Fruit fly (Drosophila melanogaster) whole organism, adult: ENCODE measurements around the gene eIF4E1.
A peak's percentile ranks its signal among the peaks of the same experiment; 100 is the strongest.

Experiments used
- CG11617 ChIP-seq: fragments of 200-800 bp; sonication (Bioruptor generic); optimal IDR thresholded peaks from 2 replicates; lab custom pipeline; 2017; ENCODE audit warnings: mild to moderate bottlenecking, missing biosample characterization, missing genetic modification reagents, missing genetic modification characterization
- CG12768 ChIP-seq: fragments of 200-800 bp; sonication (Bioruptor generic); optimal IDR thresholded peaks from 2 replicates; lab custom pipeline; 2017; ENCODE audit warnings: missing biosample characterization, missing genetic modification characterization, mild to moderate bottlenecking, moderate library complexity, missing genetic modification reagents
- CG14711 ChIP-seq: fragments of 200-800 bp; sonication (Bioruptor generic); optimal IDR thresholded peaks from 2 replicates; lab custom pipeline; 2018; ENCODE audit warnings: missing biosample characterization, mild to moderate bottlenecking, missing genetic modification characterization, moderate library complexity
- CG1620 ChIP-seq: fragments of 200-800 bp; sonication (Bioruptor generic); optimal IDR thresholded peaks from 2 replicates; lab custom pipeline; 2016; ENCODE audit warnings: missing biosample characterization, missing genetic modification characterization
- CG33017 ChIP-seq: fragments of 200-800 bp; sonication (Bioruptor generic); optimal IDR thresholded peaks from 2 replicates; lab custom pipeline; 2018; ENCODE audit warnings: missing biosample characterization, mild to moderate bottlenecking, missing genetic modification characterization, moderate library complexity
- CG5204 ChIP-seq: fragments of 200-800 bp; sonication (Bioruptor generic); optimal IDR thresholded peaks from 2 replicates; lab custom pipeline; 2016; ENCODE audit warnings: missing biosample characterization, missing genetic modification characterization
- CG7045 ChIP-seq: fragments of 200-800 bp; sonication (Bioruptor generic); optimal IDR thresholded peaks from 2 replicates; lab custom pipeline; 2017; ENCODE audit warnings: missing biosample characterization, mild to moderate bottlenecking, missing genetic modification characterization
- CG7101 ChIP-seq: fragments of 200-800 bp; sonication (Bioruptor generic); optimal IDR thresholded peaks from 2 replicates; lab custom pipeline; 2018; ENCODE audit warnings: missing biosample characterization, mild to moderate bottlenecking, missing genetic modification characterization, moderate library complexity
- Clk ChIP-seq: fragments of 200-800 bp; sonication (Bioruptor generic); optimal IDR thresholded peaks from 2 replicates; lab custom pipeline; 2017; ENCODE audit warnings: missing biosample characterization, missing genetic modification characterization
- Crg-1 ChIP-seq: fragments of 200-800 bp; sonication (Bioruptor generic); optimal IDR thresholded peaks from 2 replicates; lab custom pipeline; 2016; ENCODE audit warnings: missing biosample characterization, missing genetic modification characterization
- Hr96 ChIP-seq: fragments of 200-800 bp; sonication (Bioruptor generic); optimal IDR thresholded peaks from 2 replicates; lab custom pipeline; 2016; ENCODE audit warnings: missing biosample characterization, missing genetic modification characterization
- Mnt ChIP-seq: fragments of 200-800 bp; sonication (Bioruptor generic); optimal IDR thresholded peaks from 2 replicates; lab custom pipeline; 2016; ENCODE audit warnings: missing biosample characterization, mild to moderate bottlenecking, missing genetic modification characterization
- bab1 ChIP-seq: fragments of 200-800 bp; sonication (Bioruptor generic); optimal IDR thresholded peaks from 3 replicates; lab custom pipeline; 2019; ENCODE audit warnings: missing biosample characterization, mild to moderate bottlenecking, missing genetic modification characterization, moderate library complexity
- cic ChIP-seq: fragments of 200-800 bp; sonication (Bioruptor generic); optimal IDR thresholded peaks from 2 replicates; lab custom pipeline; 2017; ENCODE audit warnings: missing biosample characterization, mild to moderate bottlenecking, missing genetic modification characterization, moderate library complexity
- cnc ChIP-seq, 2 experiments: fragments of >200 bp; optimal IDR thresholded peaks; 2 replicates each; lab custom pipeline; 2017
- kay ChIP-seq: fragments of 200-800 bp; sonication (Bioruptor generic); peaks from one replicate; lab custom pipeline; 2016; ENCODE audit warnings: missing biosample characterization, missing genetic modification characterization, borderline replicate concordance
- ovo ChIP-seq: fragments of 200-800 bp; sonication (Bioruptor generic); optimal IDR thresholded peaks from 2 replicates; lab custom pipeline; 2016; ENCODE audit warnings: missing biosample characterization, missing genetic modification characterization
- pad ChIP-seq: fragments of 200-800 bp; sonication (Bioruptor generic); optimal IDR thresholded peaks from 3 replicates; lab custom pipeline; 2017; ENCODE audit warnings: missing biosample characterization, missing genetic modification characterization, mild to moderate bottlenecking, moderate library complexity, missing genetic modification reagents
- tj ChIP-seq: fragments of 200-800 bp; sonication (Bioruptor generic); optimal IDR thresholded peaks from 3 replicates; lab custom pipeline; 2017; ENCODE audit warnings: missing biosample characterization, mild to moderate bottlenecking, missing genetic modification characterization, moderate library complexity
- toe ChIP-seq: fragments of 200-800 bp; sonication (Bioruptor generic); optimal IDR thresholded peaks from 2 replicates; lab custom pipeline; 2016; ENCODE audit warnings: missing biosample characterization, missing genetic modification characterization

eIF4E1 gene

dm6 chr3L:9431848-9432623 lies 29.8 kb upstream of the eIF4E1 start:
- no peak for TF ChIP-seq CG11617 (GFP tag; lab: Kevin White, UChicago)
- no peak for TF ChIP-seq CG5204 (GFP tag; lab: Kevin White, UChicago)
- TF ChIP-seq pad = no peak
- TF ChIP-seq tj (GFP tag; lab: Kevin White, UChicago) = no peak
- no peak for TF ChIP-seq bab1 (GFP tag; lab: Kevin White, UChicago)
- TF ChIP-seq Clk = no peak
- no peak for TF ChIP-seq ovo (GFP tag; lab: Kevin White, UChicago)
- TF ChIP-seq cic (GFP tag; lab: Kevin White, UChicago) = no peak
- TF ChIP-seq kay = no peak
- TF ChIP-seq CG7101 (tag; lab: Kevin White, UChicago) = no peak
- no peak for TF ChIP-seq Crg-1 (GFP tag; lab: Kevin White, UChicago)
- no peak for TF ChIP-seq CG33017 (tag; lab: Kevin White, UChicago)
- TF ChIP-seq CG1620 (GFP tag; lab: Kevin White, UChicago) = no peak
- TF ChIP-seq cnc (optimal IDR thresholded peaks at IDR 0.05; lab: Kevin White, UChicago) = no peak
- no peak for TF ChIP-seq Mnt (GFP tag; lab: Kevin White, UChicago)
- TF ChIP-seq toe (GFP tag; lab: Kevin White, UChicago) = no peak

- peak; percentile 34 for TF ChIP-seq CG12768 (GFP tag; lab: Kevin White, UChicago)
- TF ChIP-seq CG11617 (GFP tag; lab: Kevin White, UChicago) = no peak
- no peak for TF ChIP-seq CG7101 (tag; lab: Kevin White, UChicago)
Measured at dm6 chr3L:9430608-9430952, 28.3 kb upstream of the eIF4E1 start.

- no peak for TF ChIP-seq CG5204 (GFP tag; lab: Kevin White, UChicago)
- TF ChIP-seq Mnt (GFP tag; lab: Kevin White, UChicago) = peak; percentile 87
- TF ChIP-seq CG33017 (tag; lab: Kevin White, UChicago) = peak; percentile 51
- no peak for TF ChIP-seq kay
- peak; percentile 70 for TF ChIP-seq bab1 (GFP tag; lab: Kevin White, UChicago)
- peak; percentile 19 for TF ChIP-seq ovo (GFP tag; lab: Kevin White, UChicago)
- peak; percentile 33 for TF ChIP-seq Crg-1 (GFP tag; lab: Kevin White, UChicago)
- peak; percentile 1 for TF ChIP-seq Clk
- TF ChIP-seq CG1620 (GFP tag; lab: Kevin White, UChicago) = peak; percentile 61
- TF ChIP-seq CG12768 (GFP tag; lab: Kevin White, UChicago) = peak; percentile 47
- TF ChIP-seq CG7045 = peak; percentile 15
- TF ChIP-seq pad = peak; percentile 24
- no peak for TF ChIP-seq toe (GFP tag; lab: Kevin White, UChicago)
- TF ChIP-seq cic (GFP tag; lab: Kevin White, UChicago) = peak; percentile 48
- TF ChIP-seq tj (GFP tag; lab: Kevin White, UChicago) = peak; percentile 27
- TF ChIP-seq CG14711 = peak; percentile 50
- TF ChIP-seq CG11617 (GFP tag; lab: Kevin White, UChicago) = peak; percentile 73
- TF ChIP-seq cnc (optimal IDR thresholded peaks at IDR 0.05; lab: Kevin White, UChicago) = no peak
- peak; percentile 66 for TF ChIP-seq CG7101 (tag; lab: Kevin White, UChicago)
- peak; percentile 40 for TF ChIP-seq Hr96 (GFP tag; lab: Kevin White, UChicago)
Measured at dm6 chr3L:9429665-9430607, 27.7 kb upstream of the eIF4E1 start, which contains the start of the genes RpS17 and MTF-1. Gene RpS17 (minus strand): TSS chr3L:9429821. Gene MTF-1 (plus strand): TSS chr3L:9430312.

- peak; percentile 97 for TF ChIP-seq CG11617 (GFP tag; lab: Kevin White, UChicago)
- peak; percentile 99 for TF ChIP-seq Crg-1 (GFP tag; lab: Kevin White, UChicago)
- no peak for TF ChIP-seq cnc (optimal IDR thresholded peaks at IDR 0.05; lab: Kevin White, UChicago)
- peak; percentile 95 for TF ChIP-seq CG14711
- peak; percentile 98 for TF ChIP-seq CG7045
- TF ChIP-seq pad = peak; percentile 95
- TF ChIP-seq CG7101 (tag; lab: Kevin White, UChicago) = peak; percentile 99
- TF ChIP-seq tj (GFP tag; lab: Kevin White, UChicago) = peak; percentile 89
- TF ChIP-seq Mnt (GFP tag; lab: Kevin White, UChicago) = peak; percentile 94
- peak; percentile 97 for TF ChIP-seq CG33017 (tag; lab: Kevin White, UChicago)
- TF ChIP-seq kay = peak; percentile 97
- TF ChIP-seq bab1 (GFP tag; lab: Kevin White, UChicago) = peak; percentile 99
- TF ChIP-seq Hr96 (GFP tag; lab: Kevin White, UChicago) = peak; percentile 100
- TF ChIP-seq CG12768 (GFP tag; lab: Kevin White, UChicago) = peak; percentile 99
- TF ChIP-seq Clk = peak; percentile 99
- TF ChIP-seq CG5204 (GFP tag; lab: Kevin White, UChicago) = no peak
- peak; percentile 100 for TF ChIP-seq CG1620 (GFP tag; lab: Kevin White, UChicago)
- TF ChIP-seq cic (GFP tag; lab: Kevin White, UChicago) = peak; percentile 89
- TF ChIP-seq toe (GFP tag; lab: Kevin White, UChicago) = peak; percentile 100
- TF ChIP-seq ovo (GFP tag; lab: Kevin White, UChicago) = peak; percentile 96
Measured at dm6 chr3L:9426656-9427294, 24.5 kb upstream of the eIF4E1 start, which contains the start of the genes Atat and Shc. Gene Atat (minus strand): TSS chr3L:9426758. Gene Shc (plus strand): TSS chr3L:9427010.
